Worm (Caenorhabditis elegans) whole organism, early embryonic: ENCODE results near the gene vps-33.2.
"Not testable (repeated sequence)": the region's sequence is repeated elsewhere in the genome, so short reads cannot be mapped to it uniquely, and the experiment has no call there.

Experiments
- B0310.2 ChIP-seq: sonication (generic microtip); optimal IDR thresholded peaks from 2 replicates; lab custom pipeline; 2016; ENCODE audit warnings: mild to moderate bottlenecking, missing genetic modification characterization, missing compliant biosample characterization
- F13C5.2 ChIP-seq: sonication (generic microtip); optimal IDR thresholded peaks from 2 replicates; lab custom pipeline; 2017; ENCODE audit warnings: mild to moderate bottlenecking, missing genetic modification characterization, inconsistent platforms, missing compliant biosample characterization
- aly-1 ChIP-seq: sonication (generic microtip); optimal IDR thresholded peaks from 2 replicates; lab custom pipeline; 2016; ENCODE audit warnings: missing genetic modification characterization, missing compliant biosample characterization
- ama-1 ChIP-seq: fragments of 150-350 bp; optimal IDR thresholded peaks from 2 replicates; lab custom pipeline; 2014
- ceh-13 ChIP-seq: fragments of 200-800 bp; sonication (Bioruptor generic); optimal IDR thresholded peaks from 2 replicates; lab custom pipeline; 2018; ENCODE audit warnings: mild to moderate bottlenecking, missing genetic modification characterization, missing compliant biosample characterization
- ceh-36 ChIP-seq: sonication (generic microtip); optimal IDR thresholded peaks from 2 replicates; lab custom pipeline; 2016; ENCODE audit warnings: missing genetic modification characterization, inconsistent platforms, missing compliant biosample characterization
- ets-7 ChIP-seq: sonication (generic microtip); optimal IDR thresholded peaks from 2 replicates; lab custom pipeline; 2016; ENCODE audit warnings: missing genotype, missing genetic modification characterization, missing compliant biosample characterization
- flt-1 ChIP-seq: fragments of 200-800 bp; sonication (Bioruptor generic); IDR thresholded peaks from 2 replicates; pipeline ENCODE4 v1.3.6; 2022; ENCODE audit warnings: missing genetic modification characterization, missing compliant biosample characterization
- hmbx-1 ChIP-seq: sonication (generic microtip); optimal IDR thresholded peaks from 2 replicates; lab custom pipeline; 2016; ENCODE audit warnings: mild to moderate bottlenecking, missing genetic modification characterization, missing compliant biosample characterization
- hmg-4 ChIP-seq: fragments of 200-800 bp; sonication (Bioruptor generic); optimal IDR thresholded peaks from 2 replicates; lab custom pipeline; 2018; ENCODE audit warnings: mild to moderate bottlenecking, missing genetic modification characterization, missing compliant biosample characterization
- hnd-1 ChIP-seq: sonication (generic microtip); optimal IDR thresholded peaks from 2 replicates; lab custom pipeline; 2016; ENCODE audit warnings: missing genetic modification characterization, missing compliant biosample characterization
- pes-1 ChIP-seq: fragments of 200-800 bp; sonication (Bioruptor generic); IDR thresholded peaks from 2 replicates; pipeline ENCODE4 v1.3.6; 2022; ENCODE audit warnings: missing genetic modification reagents, missing genetic modification characterization, missing compliant biosample characterization
- scrt-1 ChIP-seq: fragments of 200-800 bp; sonication (Bioruptor generic); IDR thresholded peaks from 2 replicates; pipeline ENCODE4 v1.3.6; 2022; ENCODE audit warnings: missing genetic modification characterization, missing compliant biosample characterization
- sea-1 ChIP-seq: fragments of 200-800 bp; sonication (Bioruptor generic); conservative IDR thresholded peaks from 2 replicates; pipeline ENCODE4 v1.3.6; 2022; ENCODE audit warnings: missing genetic modification characterization, missing compliant biosample characterization
- tbx-11 ChIP-seq: fragments of 200-800 bp; sonication (Bioruptor generic); IDR thresholded peaks from 2 replicates; pipeline ENCODE4 v1.3.6; 2022; ENCODE audit warnings: missing genetic modification characterization, missing compliant biosample characterization
- tbx-37 ChIP-seq: fragments of 200-800 bp; sonication (Bioruptor generic); conservative IDR thresholded peaks from 2 replicates; pipeline ENCODE4 v1.3.6; 2022; ENCODE audit warnings: missing genetic modification reagents, missing genetic modification characterization, missing compliant biosample characterization
- tra-4 ChIP-seq: sonication (generic microtip); optimal IDR thresholded peaks from 2 replicates; lab custom pipeline; 2017; ENCODE audit warnings: missing genetic modification characterization, missing compliant biosample characterization

The vps-33.2 gene

ce11 chrII:6625302-6625701 is 24.3 kb downstream of the vps-33.2 start, which contains the start of gene F54H5.14:
F54H5.14 (minus strand) TSS chrII:6625402.
- TF ChIP-seq hmg-4 (GFP tag; lab: Kevin White, UChicago) (no peak), F13C5.2 (tag; lab: Kevin White, UChicago) (no peak), sea-1 (GFP tag; lab: Robert Waterston, UW) (no peak), hnd-1 (no peak), hmbx-1 (no peak), pes-1 (GFP tag; lab: Robert Waterston, UW) (no peak), tbx-11 (GFP tag; lab: Robert Waterston, UW) (no peak), B0310.2 (tag; lab: Kevin White, UChicago) (no peak), tbx-37 (no peak), ceh-36 (tag; lab: Kevin White, UChicago) (no peak), aly-1 (tag; lab: Kevin White, UChicago) (no peak), scrt-1 (GFP tag; lab: Robert Waterston, UW) (no peak), ets-7 (tag; lab: Kevin White, UChicago) (no peak), flt-1 (GFP tag; lab: Robert Waterston, UW) (no peak), ceh-13 (GFP tag; lab: Kevin White, UChicago) (no peak)

ce11 chrII:6627182-6627581 is 26.2 kb downstream of the vps-33.2 start, which contains the start of the genes F54H5.5 and F54H5.2:
F54H5.5 (minus strand) TSS chrII:6627282.
F54H5.2 (plus strand) TSS chrII:6627484.
- TF ChIP-seq tra-4; pes-1 (GFP tag; lab: Robert Waterston, UW); ama-1 (lab: Kevin White, UChicago): not testable (repeated sequence)

- TF ChIP-seq hmg-4 (GFP tag; lab: Kevin White, UChicago): no peak
- no peak for TF ChIP-seq scrt-1 (GFP tag; lab: Robert Waterston, UW)
- no peak for TF ChIP-seq ets-7 (tag; lab: Kevin White, UChicago)
Observed at ce11 chrII:6628397-6628796, 27.4 kb downstream of the vps-33.2 start.

ce11 chrII:6629775-6630174 is 28.8 kb downstream of the vps-33.2 start:
- TF ChIP-seq B0310.2 (tag; lab: Kevin White, UChicago) (no peak), tbx-11 (GFP tag; lab: Robert Waterston, UW) (no peak), ama-1 (lab: Kevin White, UChicago) (no peak), aly-1 (tag; lab: Kevin White, UChicago) (no peak), scrt-1 (GFP tag; lab: Robert Waterston, UW) (no peak), ceh-36 (tag; lab: Kevin White, UChicago) (no peak), ceh-13 (GFP tag; lab: Kevin White, UChicago) (no peak), pes-1 (GFP tag; lab: Robert Waterston, UW) (no peak), ets-7 (tag; lab: Kevin White, UChicago) (no peak), flt-1 (GFP tag; lab: Robert Waterston, UW) (no peak)

- no peak for TF ChIP-seq flt-1 (GFP tag; lab: Robert Waterston, UW)
- no peak for TF ChIP-seq F13C5.2 (tag; lab: Kevin White, UChicago)
- no peak for TF ChIP-seq tbx-37
- TF ChIP-seq aly-1 (tag; lab: Kevin White, UChicago): no peak
- no peak for TF ChIP-seq hmbx-1
- TF ChIP-seq scrt-1 (GFP tag; lab: Robert Waterston, UW): no peak
- TF ChIP-seq ama-1 (lab: Kevin White, UChicago): no peak
- TF ChIP-seq ceh-36 (tag; lab: Kevin White, UChicago): no peak
- no peak for TF ChIP-seq ets-7 (tag; lab: Kevin White, UChicago)
- TF ChIP-seq sea-1 (GFP tag; lab: Robert Waterston, UW): no peak
Observed at ce11 chrII:6630811-6631210, 29.8 kb downstream of the vps-33.2 start, which contains the start of gene T19D12.4. T19D12.4 (plus strand) TSS chrII:6631105.

ce11 chrII:6631995-6632394 is 31.0 kb downstream of the vps-33.2 start:
- no peak for TF ChIP-seq pes-1 (GFP tag; lab: Robert Waterston, UW)
- TF ChIP-seq hmbx-1: no peak
- TF ChIP-seq F13C5.2 (tag; lab: Kevin White, UChicago): no peak
- no peak for TF ChIP-seq tbx-37
- TF ChIP-seq ceh-13 (GFP tag; lab: Kevin White, UChicago): no peak
- TF ChIP-seq sea-1 (GFP tag; lab: Robert Waterston, UW): no peak
- no peak for TF ChIP-seq B0310.2 (tag; lab: Kevin White, UChicago)
- TF ChIP-seq scrt-1 (GFP tag; lab: Robert Waterston, UW): no peak
- TF ChIP-seq aly-1 (tag; lab: Kevin White, UChicago): no peak
- TF ChIP-seq tbx-11 (GFP tag; lab: Robert Waterston, UW): no peak
- TF ChIP-seq tra-4: no peak
- no peak for TF ChIP-seq hmg-4 (GFP tag; lab: Kevin White, UChicago)
- no peak for TF ChIP-seq ets-7 (tag; lab: Kevin White, UChicago)

ce11 chrII:6636136-6636535 is 35.1 kb downstream of the vps-33.2 start, which contains the start of gene T19D12.5:
T19D12.5 (minus strand) TSS chrII:6636236.
- TF ChIP-seq flt-1 (GFP tag; lab: Robert Waterston, UW) (no peak), tbx-11 (GFP tag; lab: Robert Waterston, UW) (no peak), tra-4 (no peak), ceh-36 (tag; lab: Kevin White, UChicago) (no peak), hmg-4 (GFP tag; lab: Kevin White, UChicago) (no peak), tbx-37 (no peak), F13C5.2 (tag; lab: Kevin White, UChicago) (no peak), scrt-1 (GFP tag; lab: Robert Waterston, UW) (no peak), hmbx-1 (no peak), pes-1 (GFP tag; lab: Robert Waterston, UW) (no peak), ceh-13 (GFP tag; lab: Kevin White, UChicago) (no peak), hnd-1 (no peak)

- no peak for TF ChIP-seq hmg-4 (GFP tag; lab: Kevin White, UChicago)
- TF ChIP-seq hmbx-1: no peak
- no peak for TF ChIP-seq ama-1 (lab: Kevin White, UChicago)
- TF ChIP-seq flt-1 (GFP tag; lab: Robert Waterston, UW): no peak
- TF ChIP-seq hnd-1: no peak
- no peak for TF ChIP-seq ceh-36 (tag; lab: Kevin White, UChicago)
Observed at ce11 chrII:6637854-6638253, 36.8 kb downstream of the vps-33.2 start.
